Worm (Caenorhabditis elegans) whole organism, young adult: ENCODE data around the gene clec-158.

Experiments used
- B0336.3 ChIP-seq: fragments of 200-800 bp; sonication (Bioruptor generic); IDR thresholded peaks from 2 replicates; pipeline ENCODE4 v1.3.6; 2022; ENCODE audit warnings: missing genetic modification characterization, missing compliant biosample characterization
- F23B12.7 ChIP-seq: sonication (generic microtip); optimal IDR thresholded peaks from 2 replicates; lab custom pipeline; 2017; ENCODE audit warnings: missing genetic modification characterization, mild to moderate bottlenecking, missing compliant biosample characterization, antibody characterized with exemption, moderate library complexity; ENCODE audit not compliant: insufficient read depth
- F49E8.2 ChIP-seq: sonication (generic microtip); optimal IDR thresholded peaks from 3 replicates; lab custom pipeline; 2017; ENCODE audit warnings: missing genetic modification characterization, mild to moderate bottlenecking, missing compliant biosample characterization, antibody characterized with exemption, moderate library complexity; ENCODE audit not compliant: insufficient read depth
- F52B5.7 ChIP-seq: sonication (generic microtip); optimal IDR thresholded peaks from 2 replicates; lab custom pipeline; 2016; ENCODE audit warnings: mild to moderate bottlenecking, missing genetic modification characterization, missing compliant biosample characterization
- K12H6.12 ChIP-seq: fragments of 200-800 bp; sonication (Bioruptor generic); optimal IDR thresholded peaks from 2 replicates; lab custom pipeline; 2018; ENCODE audit warnings: mild to moderate bottlenecking, missing genetic modification characterization, missing compliant biosample characterization
- T07F8.4 ChIP-seq: sonication (generic microtip); optimal IDR thresholded peaks from 2 replicates; lab custom pipeline; 2016; ENCODE audit warnings: mild to moderate bottlenecking, missing genetic modification characterization, moderate library complexity, missing compliant biosample characterization
- Y79H2A.3 ChIP-seq: fragments of 200-800 bp; sonication (Bioruptor generic); conservative IDR thresholded peaks from 2 replicates; pipeline ENCODE4 v1.3.6; 2022; ENCODE audit warnings: missing genetic modification reagents, missing genetic modification characterization, missing compliant biosample characterization
- ZK185.1 ChIP-seq: sonication (generic microtip); optimal IDR thresholded peaks from 2 replicates; lab custom pipeline; 2016; ENCODE audit warnings: mild to moderate bottlenecking, missing genetic modification characterization, missing compliant biosample characterization; ENCODE audit not compliant: poor library complexity, severe bottlenecking
- atf-7 ChIP-seq: sonication (generic microtip); optimal IDR thresholded peaks from 2 replicates; lab custom pipeline; 2017; ENCODE audit warnings: mild to moderate bottlenecking, missing genetic modification characterization, missing compliant biosample characterization
- athp-1 ChIP-seq: sonication (generic microtip); optimal IDR thresholded peaks from 2 replicates; lab custom pipeline; 2017; ENCODE audit warnings: mild to moderate bottlenecking, missing genetic modification characterization, missing compliant biosample characterization
- cebp-1 ChIP-seq, 2 experiments: fragments of 200-800 bp in 1 of 2; sonication (Bioruptor generic) in 1 of 2; sonication (generic microtip) in 1 of 2; IDR thresholded peaks in 1 of 2; optimal IDR thresholded peaks in 1 of 2; 2 replicates each; pipeline versions ENCODE4 v1.3.6 to Lab custom; 2017 to 2022; ENCODE audit warnings: missing compliant biosample characterization in 2 of 2, missing genetic modification characterization in 2 of 2, mild to moderate bottlenecking in 1 of 2, missing genetic modification reagents in 1 of 2, moderate library complexity in 1 of 2
- ceh-27 ChIP-seq: fragments of 200-800 bp; sonication (Bioruptor generic); optimal IDR thresholded peaks from 2 replicates; lab custom pipeline; 2018; ENCODE audit warnings: mild to moderate bottlenecking, missing genetic modification characterization, moderate library complexity, missing compliant biosample characterization
- chd-7 ChIP-seq: sonication (generic microtip); optimal IDR thresholded peaks from 2 replicates; lab custom pipeline; 2016; ENCODE audit warnings: mild to moderate bottlenecking, missing genetic modification characterization, moderate library complexity, missing compliant biosample characterization
- die-1 ChIP-seq: sonication (generic microtip); optimal IDR thresholded peaks from 2 replicates; lab custom pipeline; 2016; ENCODE audit warnings: missing genotype, mild to moderate bottlenecking, missing genetic modification characterization, missing compliant biosample characterization
- dpl-1 ChIP-seq: fragments of 150-350 bp; optimal IDR thresholded peaks from 2 replicates; lab custom pipeline; 2014; ENCODE audit warnings: missing biosample characterization, missing genetic modification reagents, missing genetic modification characterization
- egl-44 ChIP-seq: fragments of 200-800 bp; sonication (Bioruptor generic); IDR thresholded peaks from 2 replicates; pipeline ENCODE4 v1.3.6; 2022; ENCODE audit warnings: missing genetic modification reagents, missing genetic modification characterization, missing compliant biosample characterization
- hmg-1.2 ChIP-seq: fragments of 200-800 bp; sonication (Bioruptor generic); IDR thresholded peaks from 2 replicates; pipeline ENCODE4 v1.3.6; 2022; ENCODE audit warnings: missing genetic modification reagents, missing genetic modification characterization, missing compliant biosample characterization
- hmg-20 ChIP-seq: fragments of 200-800 bp; sonication (Bioruptor generic); IDR thresholded peaks from 2 replicates; pipeline ENCODE4 v1.3.6; 2022; ENCODE audit warnings: missing genetic modification reagents, missing genetic modification characterization, missing compliant biosample characterization
- hrde-1 ChIP-seq: sonication (generic microtip); optimal IDR thresholded peaks from 2 replicates; lab custom pipeline; 2016; ENCODE audit warnings: missing genetic modification characterization, mild to moderate bottlenecking, missing compliant biosample characterization, moderate library complexity, missing genotype, missing genetic modification reagents, borderline replicate concordance
- lin-26 ChIP-seq: fragments of 200-800 bp; sonication (Bioruptor generic); IDR thresholded peaks from 2 replicates; pipeline ENCODE4 v1.3.6; 2022; ENCODE audit warnings: missing genetic modification reagents, missing genetic modification characterization, missing compliant biosample characterization
- lir-1 ChIP-seq: fragments of 200-800 bp; sonication (Bioruptor generic); conservative IDR thresholded peaks from 2 replicates; pipeline ENCODE4 v1.3.6; 2022; ENCODE audit warnings: missing genetic modification reagents, missing genetic modification characterization, missing compliant biosample characterization
- lsl-1 ChIP-seq: fragments of 200-800 bp; sonication (Bioruptor generic); optimal IDR thresholded peaks from 2 replicates; lab custom pipeline; 2018; ENCODE audit warnings: mild to moderate bottlenecking, missing genetic modification characterization, moderate library complexity, missing compliant biosample characterization
- madf-10 ChIP-seq: sonication (generic microtip); optimal IDR thresholded peaks from 2 replicates; lab custom pipeline; 2016; ENCODE audit warnings: mild to moderate bottlenecking, missing genetic modification characterization, missing compliant biosample characterization
- madf-3 ChIP-seq: fragments of 200-800 bp; sonication (Bioruptor generic); IDR thresholded peaks from 2 replicates; pipeline ENCODE4 v1.3.6; 2022; ENCODE audit warnings: missing genetic modification reagents, missing genetic modification characterization, missing compliant biosample characterization
- madf-6 ChIP-seq: fragments of 200-800 bp; sonication (Bioruptor generic); IDR thresholded peaks from 2 replicates; pipeline ENCODE4 v1.3.6; 2022; ENCODE audit warnings: missing genetic modification reagents, missing genetic modification characterization, missing compliant biosample characterization
- mcd-1 ChIP-seq: fragments of 200-800 bp; sonication (Bioruptor generic); IDR thresholded peaks from 2 replicates; pipeline ENCODE4 v1.3.6; 2022; ENCODE audit warnings: missing genetic modification reagents, missing genetic modification characterization, missing compliant biosample characterization
- mxl-1 ChIP-seq: sonication (generic microtip); optimal IDR thresholded peaks from 2 replicates; lab custom pipeline; 2016; ENCODE audit warnings: missing genetic modification characterization, missing compliant biosample characterization
- rcor-1 ChIP-seq: fragments of 200-800 bp; sonication (Bioruptor generic); IDR thresholded peaks from 2 replicates; pipeline ENCODE4 v1.3.6; 2022; ENCODE audit warnings: missing genetic modification reagents, missing genetic modification characterization, missing compliant biosample characterization
- rec-8 ChIP-seq, 2 experiments: sonication (generic microtip); optimal IDR thresholded peaks; 2 replicates each; lab custom pipeline; 2016; ENCODE audit warnings: mild to moderate bottlenecking in 2 of 2, missing genetic modification characterization in 2 of 2, missing genetic modification reagents in 2 of 2, missing genotype in 2 of 2, missing biosample characterization in 1 of 2, missing compliant biosample characterization in 1 of 2, moderate library complexity in 1 of 2
- sdz-38 ChIP-seq: sonication (generic microtip); optimal IDR thresholded peaks from 2 replicates; lab custom pipeline; 2016; ENCODE audit warnings: missing genotype, missing genetic modification characterization, missing compliant biosample characterization
- snpc-1.1 ChIP-seq: sonication (generic microtip); optimal IDR thresholded peaks from 2 replicates; lab custom pipeline; 2017; ENCODE audit warnings: missing genetic modification characterization, mild to moderate bottlenecking, missing compliant biosample characterization, antibody characterized with exemption, moderate library complexity, missing genotype, missing genetic modification reagents; ENCODE audit not compliant: insufficient read depth
- snpc-1.3 ChIP-seq: sonication (generic microtip); optimal IDR thresholded peaks from 2 replicates; lab custom pipeline; 2017; ENCODE audit warnings: missing genetic modification characterization, mild to moderate bottlenecking, missing compliant biosample characterization, antibody characterized with exemption, moderate library complexity, missing genotype, missing genetic modification reagents; ENCODE audit not compliant: insufficient read depth
- snpc-3.4 ChIP-seq: sonication (generic microtip); optimal IDR thresholded peaks from 2 replicates; lab custom pipeline; 2017; ENCODE audit warnings: missing genetic modification characterization, mild to moderate bottlenecking, missing compliant biosample characterization, antibody characterized with exemption, moderate library complexity, missing genotype, missing genetic modification reagents
- tbp1 ChIP-seq: fragments of 200-800 bp; sonication (Bioruptor generic); optimal IDR thresholded peaks from 2 replicates; lab custom pipeline; 2018; ENCODE audit warnings: mild to moderate bottlenecking, missing genetic modification characterization, missing compliant biosample characterization
- ztf-25 ChIP-seq: fragments of 200-800 bp; sonication (Bioruptor generic); IDR thresholded peaks from 2 replicates; pipeline ENCODE4 v1.3.6; 2022; ENCODE audit warnings: missing genetic modification reagents, missing genetic modification characterization, missing compliant biosample characterization
- ztf-26 ChIP-seq: sonication (generic microtip); optimal IDR thresholded peaks from 2 replicates; lab custom pipeline; 2017; ENCODE audit warnings: missing genetic modification characterization, missing compliant biosample characterization
- ztf-28 ChIP-seq: fragments of 200-800 bp; sonication (Bioruptor generic); IDR thresholded peaks from 2 replicates; pipeline ENCODE4 v1.3.6; 2022; ENCODE audit warnings: missing genetic modification reagents, missing genetic modification characterization, missing compliant biosample characterization

The clec-158 gene

DNA sequence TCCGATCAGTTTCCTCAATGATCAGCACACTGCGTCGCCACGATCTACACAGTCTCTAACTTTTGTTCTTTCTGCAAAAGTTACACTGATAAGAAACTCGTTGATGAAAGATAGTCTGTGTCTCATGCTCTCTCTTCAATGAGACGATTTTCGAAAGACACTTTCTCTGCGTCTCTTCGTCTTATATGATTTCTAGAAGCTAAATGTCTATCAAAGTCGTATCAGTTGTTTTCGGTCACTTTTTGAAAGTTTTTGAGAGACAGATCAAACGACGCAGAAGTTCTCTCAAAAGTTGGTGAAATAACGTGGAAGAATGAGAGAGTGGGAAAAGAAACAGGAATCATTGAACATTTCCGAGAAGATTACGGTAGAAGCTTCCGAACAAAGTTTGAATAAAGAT is 35.8 kb upstream of the clec-158 start (continued):
- TF ChIP-seq snpc-1.1 (tag; lab: Kevin White, UChicago) = no peak
- peak; percentile 54 for TF ChIP-seq tbp1 (GFP tag; lab: Kevin White, UChicago)

DNA sequence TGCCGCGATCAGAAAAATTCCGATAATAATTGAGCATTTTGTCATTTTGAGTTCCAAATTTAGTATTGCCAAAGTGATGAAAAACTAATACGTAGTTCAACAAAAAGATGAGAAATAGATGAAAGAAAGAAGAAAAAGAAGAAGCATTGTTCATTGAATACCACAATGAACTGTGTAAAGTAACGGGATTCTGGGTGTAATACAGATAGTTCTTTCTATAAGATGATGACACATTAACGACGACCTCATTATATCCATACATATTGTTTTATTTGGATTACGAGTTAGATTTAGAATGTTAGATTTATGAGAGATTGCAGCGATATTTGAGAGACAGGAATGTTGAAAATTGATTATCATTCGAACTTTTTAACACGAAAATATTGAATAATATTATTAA is 32.2 kb upstream of the clec-158 start, which contains the start of gene K04C2.5:
TSS of gene K04C2.5 (minus strand) at position 101 of the 400 bp plus-strand sequence.
- no peak for TF ChIP-seq F23B12.7 (tag; lab: Kevin White, UChicago)
- no peak for TF ChIP-seq rcor-1

DNA sequence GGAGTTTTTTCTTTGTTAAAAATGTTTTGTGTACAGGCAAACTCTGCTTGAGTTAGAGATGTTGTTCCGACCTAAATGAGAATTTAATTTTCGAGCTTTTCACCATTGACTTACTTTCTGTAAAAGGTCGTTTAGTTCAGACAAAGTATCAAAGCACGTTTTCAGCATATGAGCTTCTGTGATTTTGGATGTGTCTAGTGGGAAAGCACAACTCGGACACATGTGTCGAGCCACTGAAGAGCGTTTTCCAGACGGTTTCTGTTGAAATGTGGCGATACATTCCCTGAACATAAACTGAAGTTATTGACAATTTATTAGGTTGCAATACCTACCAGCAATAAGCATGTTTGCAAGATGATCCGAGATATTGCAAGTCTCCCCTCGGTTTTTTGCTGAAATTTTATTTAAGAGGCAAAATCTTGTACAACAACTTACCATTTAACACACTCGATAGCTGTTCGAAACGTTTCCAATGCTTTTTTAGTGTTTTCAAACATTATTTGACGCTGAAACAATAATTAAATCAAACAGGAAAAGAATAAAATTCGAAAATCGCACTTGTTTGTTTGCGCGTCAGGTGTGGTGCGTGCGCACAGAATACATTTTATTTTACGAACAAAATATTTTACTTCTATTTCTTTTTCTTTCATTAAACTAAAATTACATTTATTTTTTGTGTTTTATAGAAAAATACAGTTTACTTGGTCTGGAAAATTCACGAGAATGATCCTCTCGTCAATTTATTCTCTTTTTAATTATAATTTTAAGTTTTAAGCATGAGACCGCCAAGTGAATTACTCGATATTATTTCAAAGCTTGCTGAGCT is 29.8 kb upstream of the clec-158 start, which contains the start of the genes brd-1 and K04C2.2:
TSS of gene brd-1 (minus strand) at position 506 of the 826 bp plus-strand sequence.
TSS of gene K04C2.2 (plus strand) at position 776 of the 826 bp plus-strand sequence.
- TF ChIP-seq atf-7 = no peak
- peak; percentile 23 for TF ChIP-seq dpl-1
- 0 out of 2 replicates have a peak, but pooled peaks have one; percentile 27 for TF ChIP-seq lin-26 (GFP tag; lab: Robert Waterston, UW)

DNA sequence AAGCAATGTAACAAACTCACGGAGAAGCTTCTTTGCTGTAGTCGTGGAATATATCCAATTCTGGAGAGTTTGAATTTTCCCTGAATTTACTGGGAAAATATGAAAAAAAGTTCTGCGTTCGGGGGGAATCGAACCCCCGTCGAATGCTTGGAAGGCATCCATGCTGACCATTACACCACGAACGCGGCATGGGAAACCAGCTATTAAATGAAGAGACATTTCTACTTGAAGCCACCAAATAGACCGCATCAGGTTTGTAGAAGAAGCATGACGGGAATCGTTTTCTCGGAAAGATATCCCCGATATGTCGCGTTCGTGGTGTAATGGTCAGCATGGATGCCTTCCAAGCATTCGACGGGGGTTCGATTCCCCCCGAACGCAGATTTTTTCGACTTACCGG is 29.1 kb upstream of the clec-158 start:
- TF ChIP-seq Y79H2A.3 (GFP tag; lab: Robert Waterston, UW) (no peak), hmg-1.2 (GFP tag; lab: Robert Waterston, UW) (peak; percentile 59), tbp1 (GFP tag; lab: Kevin White, UChicago) (peak; percentile 91), ztf-26 (peak; percentile 26), mcd-1 (GFP tag; lab: Robert Waterston, UW) (peak; percentile 43; the same call in 1 of the 2 replicates), madf-10 (peak; percentile 5), snpc-3.4 (peak; percentile 8), cebp-1 (GFP tag; IDR thresholded peaks at IDR 0.05; lab: Robert Waterston, UW) (no peak), cebp-1 (tag; optimal IDR thresholded peaks at IDR 0.05; lab: Kevin White, UChicago) (peak; percentile 50), madf-3 (0 out of 2 replicates have a peak, but pooled peaks have one; percentile 19), lir-1 (GFP tag; lab: Robert Waterston, UW) (no peak), die-1 (peak; percentile 75), egl-44 (GFP tag; lab: Robert Waterston, UW) (0 out of 2 replicates have a peak, but pooled peaks have one; percentile 83), snpc-1.3 (tag; lab: Kevin White, UChicago) (peak; percentile 13), ztf-25 (GFP tag; lab: Robert Waterston, UW) (0 out of 2 replicates have a peak, but pooled peaks have one; percentile 7), rcor-1 (peak; percentile 19; the same call in 1 of the 2 replicates), hmg-20 (GFP tag; lab: Robert Waterston, UW) (no peak), T07F8.4 (peak; percentile 21), sdz-38 (tag; lab: Kevin White, UChicago) (no peak), K12H6.12 (tag; lab: Kevin White, UChicago) (peak; percentile 13), mxl-1 (peak; percentile 9), atf-7 (no peak), F49E8.2 (tag; lab: Kevin White, UChicago) (no peak), chd-7 (tag; lab: Kevin White, UChicago) (no peak), ceh-27 (GFP tag; lab: Kevin White, UChicago) (no peak), ZK185.1 (tag; lab: Kevin White, UChicago) (peak; percentile 52), athp-1 (peak; percentile 38), madf-6 (GFP tag; lab: Robert Waterston, UW) (peak; percentile 32; the same call in 1 of the 2 replicates), F23B12.7 (tag; lab: Kevin White, UChicago) (peak; percentile 65), rec-8 (tag; optimal IDR thresholded peaks at IDR 0.05; lab: Kevin White, UChicago) (peak in 1 of 2 experiments; percentile 43), hrde-1 (tag; lab: Kevin White, UChicago) (peak; percentile 21), ztf-28 (no peak), F52B5.7 (no peak), lsl-1 (GFP tag; lab: Kevin White, UChicago) (peak; percentile 20), B0336.3 (GFP tag; lab: Robert Waterston, UW) (no peak)
